Fruit fly (Drosophila melanogaster) whole organism, embryonic: ENCODE results near the gene CG9919.

Source experiments
- BEAF-32 ChIP-seq: fragments of 200-800 bp; sonication (Bioruptor generic); optimal IDR thresholded peaks from 3 replicates; lab custom pipeline; 2017; ENCODE audit warnings: missing biosample characterization, missing genetic modification characterization, mild to moderate bottlenecking, moderate library complexity, missing genetic modification reagents
- Bgb ChIP-seq: fragments of 200-800 bp; sonication (Bioruptor generic); IDR thresholded peaks from 2 replicates; pipeline ENCODE4 v1.3.6; 2022; ENCODE audit warnings: missing biosample characterization, missing genetic modification characterization; ENCODE audit not compliant: partially characterized antibody
- Blimp-1 ChIP-seq: fragments of 200-800 bp; sonication (Bioruptor generic); optimal IDR thresholded peaks from 3 replicates; lab custom pipeline; 2018; ENCODE audit warnings: missing biosample characterization, missing genetic modification characterization, mild to moderate bottlenecking, moderate library complexity, missing genetic modification reagents
- CG10274 ChIP-seq: fragments of 200-800 bp; sonication (Bioruptor generic); optimal IDR thresholded peaks from 3 replicates; lab custom pipeline; 2017; ENCODE audit warnings: missing biosample characterization, mild to moderate bottlenecking, missing genetic modification characterization
- CG10654 ChIP-seq: fragments of 200-800 bp; sonication (Bioruptor generic); optimal IDR thresholded peaks from 2 replicates; lab custom pipeline; 2016; ENCODE audit warnings: missing biosample characterization, missing genetic modification characterization
- CG11247 ChIP-seq: fragments of 200-800 bp; sonication (Bioruptor generic); IDR thresholded peaks from 2 replicates; pipeline ENCODE4 v1.3.6; 2022; ENCODE audit warnings: missing biosample characterization, missing genetic modification characterization
- CG12236 ChIP-seq: fragments of 200-800 bp; sonication (Bioruptor generic); optimal IDR thresholded peaks from 2 replicates; lab custom pipeline; 2016; ENCODE audit warnings: missing biosample characterization, missing genetic modification characterization
- CG12744 ChIP-seq: fragments of 200-800 bp; sonication (Bioruptor generic); optimal IDR thresholded peaks from 2 replicates; lab custom pipeline; 2016; ENCODE audit warnings: missing biosample characterization, missing genetic modification characterization
- CG14667 ChIP-seq: fragments of 200-800 bp; sonication (Bioruptor generic); IDR thresholded peaks from 2 replicates; pipeline ENCODE4 v1.3.6; 2022; ENCODE audit warnings: missing biosample characterization, missing genetic modification characterization
- CG1647 ChIP-seq: fragments of 200-800 bp; sonication (Bioruptor generic); optimal IDR thresholded peaks from 3 replicates; lab custom pipeline; 2016; ENCODE audit warnings: missing biosample characterization, missing genetic modification characterization
- CG2875 ChIP-seq: fragments of 200-800 bp; sonication (Bioruptor generic); optimal IDR thresholded peaks from 2 replicates; lab custom pipeline; 2017; ENCODE audit warnings: missing biosample characterization, mild to moderate bottlenecking, missing genetic modification characterization, missing genetic modification reagents
- CG31365 ChIP-seq: fragments of 200-800 bp; sonication (Bioruptor generic); optimal IDR thresholded peaks from 2 replicates; lab custom pipeline; 2018; ENCODE audit warnings: missing biosample characterization, mild to moderate bottlenecking, missing genetic modification characterization
- CG31388 ChIP-seq: fragments of 200-800 bp; sonication (Bioruptor generic); optimal IDR thresholded peaks from 2 replicates; lab custom pipeline; 2016; ENCODE audit warnings: missing biosample characterization, missing genetic modification characterization
- CG33557 ChIP-seq: fragments of 200-800 bp; sonication (Bioruptor generic); optimal IDR thresholded peaks from 2 replicates; lab custom pipeline; 2019; ENCODE audit warnings: missing biosample characterization, mild to moderate bottlenecking, missing genetic modification characterization, moderate library complexity
- CG3726 ChIP-seq: fragments of 200-800 bp; sonication (Bioruptor generic); IDR thresholded peaks from 3 replicates; pipeline ENCODE4, ENCODE4 v1.3.6; 2022; ENCODE audit warnings: missing biosample characterization, missing genetic modification characterization
- CG4820 ChIP-seq: fragments of 200-800 bp; sonication (Bioruptor generic); optimal IDR thresholded peaks from 3 replicates; lab custom pipeline; 2016; ENCODE audit warnings: missing biosample characterization, missing genetic modification characterization
- CG5953 ChIP-seq: fragments of 200-800 bp; sonication (Bioruptor generic); IDR thresholded peaks from 2 replicates; pipeline ENCODE4 v1.3.6; 2022; ENCODE audit warnings: missing biosample characterization, missing genetic modification characterization
- CG6689 ChIP-seq: fragments of 200-800 bp; sonication (Bioruptor generic); IDR thresholded peaks from 2 replicates; pipeline ENCODE4 v1.3.6; 2022; ENCODE audit warnings: missing biosample characterization, missing genetic modification characterization
- CG7786 ChIP-seq: fragments of 200-800 bp; sonication (Bioruptor generic); optimal IDR thresholded peaks from 2 replicates; lab custom pipeline; 2016; ENCODE audit warnings: missing biosample characterization, missing genetic modification characterization
- CG9215 ChIP-seq: fragments of 200-800 bp; sonication (Bioruptor generic); IDR thresholded peaks from 2 replicates; pipeline ENCODE4 v1.3.6; 2022; ENCODE audit warnings: missing biosample characterization, missing genetic modification characterization
- E2f1 ChIP-seq: fragments of 200-800 bp; sonication (Bioruptor generic); IDR thresholded peaks from 2 replicates; pipeline ENCODE4 v1.3.6; 2022; ENCODE audit warnings: missing biosample characterization, missing genetic modification characterization
- HmgD ChIP-seq: fragments of 200-800 bp; sonication (Bioruptor generic); optimal IDR thresholded peaks from 3 replicates; lab custom pipeline; 2016; ENCODE audit warnings: missing biosample characterization, missing genetic modification characterization
- Neu2 ChIP-seq: fragments of 200-800 bp; sonication (Bioruptor generic); optimal IDR thresholded peaks from 3 replicates; lab custom pipeline; 2016; ENCODE audit warnings: missing biosample characterization, missing genetic modification characterization, borderline replicate concordance
- Oli ChIP-seq: fragments of 200-800 bp; sonication (Bioruptor generic); optimal IDR thresholded peaks from 2 replicates; lab custom pipeline; 2018; ENCODE audit warnings: missing biosample characterization, mild to moderate bottlenecking, missing genetic modification characterization, moderate library complexity
- Scr ChIP-seq: fragments of 200-800 bp; sonication (Bioruptor generic); IDR thresholded peaks from 2 replicates; pipeline ENCODE4 v1.3.6; 2022; ENCODE audit warnings: missing biosample characterization, missing genetic modification characterization; ENCODE audit not compliant: partially characterized antibody
- Sin3A ChIP-seq: fragments of >200 bp; optimal IDR thresholded peaks from 2 replicates; lab custom pipeline; 2018
- ac ChIP-seq: fragments of 200-800 bp; sonication (Bioruptor generic); optimal IDR thresholded peaks from 3 replicates; lab custom pipeline; 2017; ENCODE audit warnings: missing biosample characterization, mild to moderate bottlenecking, missing genetic modification characterization
- chinmo ChIP-seq: fragments of 200-800 bp; sonication (Bioruptor generic); IDR thresholded peaks from 4 replicates; pipeline ENCODE4 v1.3.6; 2022; ENCODE audit warnings: missing biosample characterization, missing genetic modification characterization; ENCODE audit not compliant: partially characterized antibody
- corto ChIP-seq: fragments of 200-800 bp; sonication (Bioruptor generic); optimal IDR thresholded peaks from 2 replicates; lab custom pipeline; 2016; ENCODE audit warnings: missing biosample characterization, mild to moderate bottlenecking, missing genetic modification characterization, moderate library complexity
- dan ChIP-seq: fragments of 200-800 bp; sonication (Bioruptor generic); IDR thresholded peaks from 2 replicates; pipeline ENCODE4 v1.3.6; 2022; ENCODE audit warnings: missing biosample characterization, missing genetic modification characterization
- dmrt11E ChIP-seq: fragments of 200-800 bp; sonication (Bioruptor generic); optimal IDR thresholded peaks from 3 replicates; lab custom pipeline; 2018; ENCODE audit warnings: missing biosample characterization, mild to moderate bottlenecking, missing genetic modification characterization, moderate library complexity
- dysf ChIP-seq: fragments of 200-800 bp; sonication (Bioruptor generic); IDR thresholded peaks from 3 replicates; pipeline ENCODE4 v1.3.6; 2022; ENCODE audit warnings: missing biosample characterization, missing genetic modification characterization
- gfzf ChIP-seq: fragments of 200-800 bp; sonication (Bioruptor generic); optimal IDR thresholded peaks from 2 replicates; lab custom pipeline; 2016; ENCODE audit warnings: missing biosample characterization, mild to moderate bottlenecking, missing genetic modification characterization, moderate library complexity
- ham ChIP-seq: fragments of 200-800 bp; sonication (Bioruptor generic); IDR thresholded peaks from 2 replicates; pipeline ENCODE4 v1.3.6; 2022; ENCODE audit warnings: missing biosample characterization, missing genetic modification characterization
- nau ChIP-seq: fragments of 200-800 bp; sonication (Bioruptor generic); optimal IDR thresholded peaks from 3 replicates; lab custom pipeline; 2017; ENCODE audit warnings: missing biosample characterization, mild to moderate bottlenecking, missing genetic modification characterization, missing genetic modification reagents
- pb ChIP-seq: fragments of 200-800 bp; sonication (Bioruptor generic); optimal IDR thresholded peaks from 3 replicates; lab custom pipeline; 2016; ENCODE audit warnings: missing biosample characterization, missing genetic modification characterization
- pnt ChIP-seq: fragments of 200-800 bp; sonication (Bioruptor generic); optimal IDR thresholded peaks from 3 replicates; lab custom pipeline; 2016; ENCODE audit warnings: missing biosample characterization, missing genetic modification characterization
- ro ChIP-seq: fragments of 200-800 bp; sonication (Bioruptor generic); IDR thresholded peaks from 2 replicates; pipeline ENCODE4 v1.3.6; 2022; ENCODE audit warnings: missing biosample characterization, missing genetic modification characterization
- ttk ChIP-seq: fragments of 200-800 bp; sonication (Bioruptor generic); IDR thresholded peaks from 2 replicates; pipeline ENCODE4 v2.1.2; 2022; ENCODE audit warnings: missing biosample characterization, missing genetic modification characterization
- tx ChIP-seq: fragments of 200-800 bp; sonication (Bioruptor generic); optimal IDR thresholded peaks from 2 replicates; lab custom pipeline; 2016; ENCODE audit warnings: missing biosample characterization, missing genetic modification characterization
- zen ChIP-seq: fragments of 200-800 bp; sonication (Bioruptor generic); optimal IDR thresholded peaks from 3 replicates; lab custom pipeline; 2018; ENCODE audit warnings: missing biosample characterization, mild to moderate bottlenecking, missing genetic modification characterization, moderate library complexity

The CG9919 gene

dm6 chrX:16278783-16279182 is 51.8 kb downstream of the CG9919 start (continued):
- TF ChIP-seq ttk (GFP tag; lab: Robert Waterston, UW) (peak; percentile 69), chinmo (no peak), Oli (tag; lab: Kevin White, UChicago) (peak; percentile 86), CG4820 (peak; percentile 71), Sin3A (lab: Kevin White, UChicago) (no peak), CG31365 (peak; percentile 61), Neu2 (GFP tag; lab: Kevin White, UChicago) (no peak), CG31388 (GFP tag; lab: Kevin White, UChicago) (no peak), CG1647 (GFP tag; lab: Kevin White, UChicago) (peak; percentile 51), dan (GFP tag; lab: Robert Waterston, UW) (peak; percentile 63; the same call in 1 of the 2 replicates), CG5953 (GFP tag; lab: Robert Waterston, UW) (peak; percentile 74), gfzf (GFP tag; lab: Kevin White, UChicago) (no peak), pnt (GFP tag; lab: Kevin White, UChicago) (peak; percentile 56), CG11247 (GFP tag; lab: Robert Waterston, UW) (peak; percentile 72), Scr (GFP tag; lab: Robert Waterston, UW) (no peak), HmgD (GFP tag; lab: Kevin White, UChicago) (no peak), CG33557 (GFP tag; lab: Kevin White, UChicago) (peak; percentile 91), CG9215 (GFP tag; lab: Robert Waterston, UW) (peak; percentile 51), CG12744 (GFP tag; lab: Kevin White, UChicago) (peak; percentile 15), CG10654 (peak; percentile 61), Blimp-1 (peak; percentile 87), zen (tag; lab: Kevin White, UChicago) (peak; percentile 79), dmrt11E (tag; lab: Kevin White, UChicago) (peak; percentile 88), CG2875 (GFP tag; lab: Kevin White, UChicago) (peak; percentile 91), pb (GFP tag; lab: Kevin White, UChicago) (peak; percentile 27), CG12236 (peak; percentile 29), ro (peak; percentile 35; the same call in 1 of the 2 replicates), CG10274 (GFP tag; lab: Kevin White, UChicago) (peak; percentile 70), E2f1 (peak; percentile 81), dysf (GFP tag; lab: Robert Waterston, UW) (peak; percentile 82), CG6689 (peak; percentile 81), ham (GFP tag; lab: Robert Waterston, UW) (0 out of 2 replicates have a peak, but pooled peaks have one; percentile 44), nau (peak; percentile 74), corto (GFP tag; lab: Kevin White, UChicago) (peak; percentile 40), CG14667 (GFP tag; lab: Robert Waterston, UW) (peak; percentile 65; the same call in 1 of the 2 replicates), Bgb (GFP tag; lab: Robert Waterston, UW) (no peak), CG7786 (GFP tag; lab: Kevin White, UChicago) (peak; percentile 61), ac (GFP tag; lab: Kevin White, UChicago) (peak; percentile 82), BEAF-32 (GFP tag; lab: Kevin White, UChicago) (no peak), CG3726 (GFP tag; lab: Robert Waterston, UW) (peak; percentile 69; the same call in 2 of the 3 replicates), tx (peak; percentile 31)
